Worm (Caenorhabditis elegans): ENCODE data around the gene ZK930.4.

- TF ChIP-seq odd-2 (tag; optimal IDR thresholded peaks at IDR 0.05) (no peak), F13H6.1 (tag; optimal IDR thresholded peaks at IDR 0.05) (no peak)
Measured at ce11 chrII:11901110-11901509, 5.2 kb upstream of the ZK930.4 start, which contains the start of gene vab-23.

Measured in whole organism, late embryonic.